Worm (Caenorhabditis elegans) whole organism, L1 larva: Measurements from ENCODE around the gene msp-40.

Experiments
- C04F5.9 ChIP-seq: sonication (generic microtip); optimal IDR thresholded peaks from 2 replicates; lab custom pipeline; 2016; ENCODE audit warnings: missing genetic modification characterization, missing compliant biosample characterization
- C16A3.4 ChIP-seq: fragments of 150-350 bp; optimal IDR thresholded peaks from 2 replicates; lab custom pipeline; 2014; ENCODE audit warnings: missing biosample characterization, missing genetic modification characterization
- aha-1 ChIP-seq: fragments of 150-350 bp; optimal IDR thresholded peaks from 2 replicates; lab custom pipeline; 2014; ENCODE audit warnings: missing biosample characterization, missing genetic modification characterization
- alr-1 ChIP-seq: fragments of 200-800 bp; sonication (Bioruptor generic); optimal IDR thresholded peaks from 2 replicates; lab custom pipeline; 2018; ENCODE audit warnings: borderline replicate concordance, mild to moderate bottlenecking, missing genetic modification characterization, missing compliant biosample characterization
- ama-1 ChIP-seq: fragments of 150-350 bp; optimal IDR thresholded peaks from 2 replicates; lab custom pipeline; 2014
- blmp-1 ChIP-seq: fragments of 150-350 bp; optimal IDR thresholded peaks from 2 replicates; lab custom pipeline; 2014; ENCODE audit warnings: missing biosample characterization, missing genetic modification characterization
- ceh-82 ChIP-seq, 3 experiments: fragments of 150-350 bp in 1 of 3; sonication (generic microtip) in 2 of 3; optimal IDR thresholded peaks; 2 replicates each; lab custom pipeline; 2014 to 2017; ENCODE audit warnings: missing biosample characterization in 3 of 3, missing genetic modification characterization in 3 of 3
- ceh-88 ChIP-seq: fragments of 200-800 bp; sonication (Bioruptor generic); IDR thresholded peaks from 2 replicates; pipeline ENCODE4 v1.3.6; 2022; ENCODE audit warnings: missing genetic modification characterization, missing compliant biosample characterization
- ces-1 ChIP-seq: fragments of 150-350 bp; optimal IDR thresholded peaks from 2 replicates; lab custom pipeline; 2014; ENCODE audit warnings: missing biosample characterization, missing genetic modification reagents, missing genetic modification characterization
- efl-1 ChIP-seq, 4 experiments: fragments of 150-350 bp; optimal IDR thresholded peaks in 3 of 4; peaks in 1 of 4; 1 replicate in 1 of 4; 2 replicates in 3 of 4; lab custom pipeline; 2014; ENCODE audit warnings: missing biosample characterization in 2 of 4, missing genetic modification characterization in 2 of 4, missing genetic modification reagents in 2 of 4
- egl-27 ChIP-seq, 2 experiments: fragments of 150-350 bp in 1 of 2; sonication (generic microtip); optimal IDR thresholded peaks; 3 replicates each; lab custom pipeline; 2017 to 2018; ENCODE audit warnings: missing biosample characterization in 2 of 2, missing genetic modification characterization in 2 of 2, missing genetic modification reagents in 2 of 2
- elt-3 ChIP-seq, 6 experiments: fragments of 150-350 bp in 1 of 6; sonication (generic microtip); optimal IDR thresholded peaks; 2 replicates each; lab custom pipeline; 2017 to 2018; ENCODE audit warnings: missing biosample characterization in 6 of 6, missing genetic modification characterization in 6 of 6, inconsistent platforms in 1 of 6
- ets-5 ChIP-seq: fragments of 200-800 bp; sonication (Bioruptor generic); IDR thresholded peaks from 2 replicates; pipeline ENCODE4 v1.3.6; 2022; ENCODE audit warnings: missing genetic modification characterization, missing compliant biosample characterization
- fkh-10 ChIP-seq: sonication (generic microtip); optimal IDR thresholded peaks from 2 replicates; lab custom pipeline; 2017; ENCODE audit warnings: missing biosample characterization, missing genetic modification reagents, missing genetic modification characterization
- fkh-4 ChIP-seq: sonication (generic microtip); optimal IDR thresholded peaks from 2 replicates; lab custom pipeline; 2016; ENCODE audit warnings: missing compliant biosample characterization, missing genetic modification characterization, borderline replicate concordance
- grh-1 ChIP-seq: fragments of 200-800 bp; sonication (Bioruptor generic); IDR thresholded peaks from 2 replicates; pipeline ENCODE4 v1.3.6; 2022; ENCODE audit warnings: missing genetic modification reagents, missing genetic modification characterization, missing compliant biosample characterization
- hlh-17 ChIP-seq: fragments of 200-800 bp; sonication (Bioruptor generic); optimal IDR thresholded peaks from 2 replicates; lab custom pipeline; 2018; ENCODE audit warnings: missing genetic modification characterization, mild to moderate bottlenecking, missing compliant biosample characterization, moderate library complexity, borderline replicate concordance
- isw-1 ChIP-seq: fragments of 200-800 bp; sonication (Bioruptor generic); IDR thresholded peaks from 2 replicates; pipeline ENCODE4 v1.3.6; 2022; ENCODE audit warnings: missing genetic modification characterization, missing compliant biosample characterization
- jun-1 ChIP-seq: fragments of 150-350 bp; optimal IDR thresholded peaks from 2 replicates; lab custom pipeline; 2014; ENCODE audit warnings: missing biosample characterization, missing genetic modification reagents, missing genetic modification characterization
- lin-13 ChIP-seq: fragments of 150-350 bp; optimal IDR thresholded peaks from 2 replicates; lab custom pipeline; 2014; ENCODE audit warnings: missing biosample characterization, missing genetic modification reagents, missing genetic modification characterization
- lin-14 ChIP-seq: fragments of 200-800 bp; sonication (Bioruptor generic); optimal IDR thresholded peaks from 2 replicates; lab custom pipeline; 2018; ENCODE audit warnings: mild to moderate bottlenecking, missing genetic modification characterization, moderate library complexity, missing compliant biosample characterization
- lin-39 ChIP-seq: fragments of 150-350 bp; optimal IDR thresholded peaks from 2 replicates; lab custom pipeline; 2014; ENCODE audit warnings: missing biosample characterization, missing genetic modification reagents, missing genetic modification characterization
- lsy-2 ChIP-seq, 2 experiments: fragments of 150-350 bp; optimal IDR thresholded peaks; 2 replicates each; lab custom pipeline; 2014; ENCODE audit warnings: missing biosample characterization in 2 of 2, missing genetic modification characterization in 2 of 2
- mep-1 ChIP-seq: fragments of 150-350 bp; optimal IDR thresholded peaks from 2 replicates; lab custom pipeline; 2014; ENCODE audit warnings: missing biosample characterization, missing genetic modification characterization
- nhr-76 ChIP-seq: sonication (generic microtip); optimal IDR thresholded peaks from 2 replicates; lab custom pipeline; 2017; ENCODE audit warnings: missing biosample characterization, missing genetic modification characterization
- nhr-84 ChIP-seq: sonication (generic microtip); optimal IDR thresholded peaks from 2 replicates; lab custom pipeline; 2017; ENCODE audit warnings: missing biosample characterization, missing genetic modification characterization
- pqm-1 ChIP-seq: sonication (generic microtip); optimal IDR thresholded peaks from 3 replicates; lab custom pipeline; 2017; ENCODE audit warnings: missing biosample characterization, missing genetic modification characterization
- rnt-1 ChIP-seq: sonication (generic microtip); optimal IDR thresholded peaks from 2 replicates; lab custom pipeline; 2016; ENCODE audit warnings: mild to moderate bottlenecking, missing genetic modification characterization, moderate library complexity, missing compliant biosample characterization
- skn-1 ChIP-seq: fragments of 150-350 bp; optimal IDR thresholded peaks from 2 replicates; lab custom pipeline; 2014; ENCODE audit warnings: missing biosample characterization, missing genetic modification characterization
- snpc-4 ChIP-seq: fragments of 150-350 bp; optimal IDR thresholded peaks from 2 replicates; lab custom pipeline; 2014; ENCODE audit warnings: missing biosample characterization, missing genetic modification characterization
- snu-23 ChIP-seq: sonication (generic microtip); optimal IDR thresholded peaks from 2 replicates; lab custom pipeline; 2016; ENCODE audit warnings: missing genetic modification characterization, missing compliant biosample characterization
- sox-4 ChIP-seq: sonication (generic microtip); optimal IDR thresholded peaks from 2 replicates; lab custom pipeline; 2016; ENCODE audit warnings: missing genetic modification characterization, missing compliant biosample characterization
- sptf-1 ChIP-seq: fragments of 150-350 bp; optimal IDR thresholded peaks from 2 replicates; lab custom pipeline; 2014; ENCODE audit warnings: missing biosample characterization, missing genetic modification characterization
- sup-37 ChIP-seq: fragments of 200-800 bp; sonication (Bioruptor generic); optimal IDR thresholded peaks from 2 replicates; lab custom pipeline; 2018; ENCODE audit warnings: mild to moderate bottlenecking, missing genetic modification characterization, missing compliant biosample characterization
- swsn-7 ChIP-seq: sonication (generic microtip); optimal IDR thresholded peaks from 2 replicates; lab custom pipeline; 2016; ENCODE audit warnings: missing genetic modification characterization, missing compliant biosample characterization
- tlp-1 ChIP-seq: fragments of 150-350 bp; optimal IDR thresholded peaks from 2 replicates; lab custom pipeline; 2014; ENCODE audit warnings: missing biosample characterization, missing genetic modification characterization
- unc-62 ChIP-seq: fragments of 150-350 bp; optimal IDR thresholded peaks from 2 replicates; lab custom pipeline; 2014; ENCODE audit warnings: missing biosample characterization, missing genetic modification reagents, missing genetic modification characterization
- unc-98 ChIP-seq: fragments of 200-800 bp; sonication (Bioruptor generic); IDR thresholded peaks from 2 replicates; pipeline ENCODE4 v1.3.6; 2022; ENCODE audit warnings: missing genetic modification characterization, missing compliant biosample characterization
- zip-4 ChIP-seq: fragments of 200-800 bp; sonication (Bioruptor generic); optimal IDR thresholded peaks from 2 replicates; lab custom pipeline; 2018; ENCODE audit warnings: mild to moderate bottlenecking, missing genetic modification characterization, moderate library complexity, missing compliant biosample characterization
- ztf-11 ChIP-seq, 2 experiments: sonication (generic microtip); optimal IDR thresholded peaks; 2 replicates each; lab custom pipeline; 2016 to 2017; ENCODE audit warnings: missing genetic modification characterization in 2 of 2, missing biosample characterization in 1 of 2, missing compliant biosample characterization in 1 of 2

msp-40 gene

ce11 chrII:4851594-4852106 is 26.4 kb downstream of the msp-40 start, which contains the start of gene dnj-9 (continued):
- TF ChIP-seq jun-1 (tag; lab: Kevin White, UChicago): peak; percentile 92
- peak; percentile 97 for TF ChIP-seq lin-39 (tag; lab: Kevin White, UChicago)
- peak; percentile 85 for TF ChIP-seq blmp-1
- no peak for TF ChIP-seq ets-5
- TF ChIP-seq sup-37 (GFP tag; lab: Kevin White, UChicago): peak; percentile 86
- no peak for TF ChIP-seq nhr-84 (tag; lab: Kevin White, UChicago)
- peak; percentile 97 for TF ChIP-seq C16A3.4 (tag; lab: Kevin White, UChicago)
- peak; percentile 93 for TF ChIP-seq sox-4 (tag; lab: Kevin White, UChicago)
- no peak for TF ChIP-seq alr-1
- TF ChIP-seq lin-14 (GFP tag; lab: Kevin White, UChicago): peak; percentile 96
- peak; percentile 95 to 96 (median 96) for TF ChIP-seq ceh-82 (tag; optimal IDR thresholded peaks at IDR 0.05; lab: Kevin White, UChicago)

ce11 chrII:4854761-4855160 is 29.5 kb downstream of the msp-40 start:
- TF ChIP-seq snpc-4 (tag; lab: Kevin White, UChicago): no peak
- TF ChIP-seq mep-1: no peak
- TF ChIP-seq nhr-76 (tag; lab: Kevin White, UChicago): no peak
- TF ChIP-seq C04F5.9 (tag; lab: Kevin White, UChicago): no peak
- no peak for TF ChIP-seq ama-1 (lab: Kevin White, UChicago)
- no peak for TF ChIP-seq grh-1 (GFP tag; lab: Robert Waterston, UW)
- no peak for TF ChIP-seq tlp-1 (tag; lab: Kevin White, UChicago)
- TF ChIP-seq unc-98: no peak
- peak; percentile 64 for TF ChIP-seq skn-1 (tag; lab: Kevin White, UChicago)
- no peak for TF ChIP-seq ceh-88 (GFP tag; lab: Robert Waterston, UW)
- no peak for TF ChIP-seq lsy-2 (tag; optimal IDR thresholded peaks at IDR 0.05; lab: Kevin White, UChicago)
- TF ChIP-seq ztf-11 (tag; optimal IDR thresholded peaks at IDR 0.05; lab: Kevin White, UChicago): no peak
- no peak for TF ChIP-seq efl-1 (optimal IDR thresholded peaks at IDR 0.05; lab: Kevin White, UChicago)
- TF ChIP-seq efl-1 (GFP tag; optimal IDR thresholded peaks at IDR 0.05 in 1 of 2; lab: Kevin White, UChicago): peak; percentile 11 to 91
- no peak for TF ChIP-seq fkh-10
- TF ChIP-seq egl-27 (tag; optimal IDR thresholded peaks at IDR 0.05; lab: Kevin White, UChicago): no peak
- TF ChIP-seq blmp-1: peak; percentile 19
- TF ChIP-seq swsn-7 (tag; lab: Kevin White, UChicago): no peak
- no peak for TF ChIP-seq elt-3 (tag; optimal IDR thresholded peaks at IDR 0.05; lab: Kevin White, UChicago)
- TF ChIP-seq unc-62 (GFP tag; lab: Kevin White, UChicago): no peak
- TF ChIP-seq lin-13 (GFP tag; lab: Kevin White, UChicago): no peak
- no peak for TF ChIP-seq C16A3.4 (tag; lab: Kevin White, UChicago)
- no peak for TF ChIP-seq pqm-1 (tag; lab: Kevin White, UChicago)
- no peak for TF ChIP-seq hlh-17 (GFP tag; lab: Kevin White, UChicago)
- no peak for TF ChIP-seq fkh-4 (tag; lab: Kevin White, UChicago)
- no peak for TF ChIP-seq sptf-1 (tag; lab: Kevin White, UChicago)
- no peak for TF ChIP-seq ets-5
- TF ChIP-seq aha-1 (tag; lab: Kevin White, UChicago): no peak
- TF ChIP-seq, all 84 proteins: peak for 3

ce11 chrII:4855489-4855888 is 30.3 kb downstream of the msp-40 start:
- TF ChIP-seq efl-1 (optimal IDR thresholded peaks at IDR 0.05; lab: Kevin White, UChicago) (peak in 1 of 2 experiments; percentile 14), efl-1 (GFP tag; optimal IDR thresholded peaks at IDR 0.05 in 1 of 2; lab: Kevin White, UChicago) (no peak), isw-1 (0 out of 2 replicates have a peak, but pooled peaks have one; percentile 1), fkh-10 (no peak), skn-1 (tag; lab: Kevin White, UChicago) (no peak), snu-23 (GFP tag; lab: Kevin White, UChicago) (no peak), rnt-1 (tag; lab: Kevin White, UChicago) (peak; percentile 5), lin-14 (GFP tag; lab: Kevin White, UChicago) (peak; percentile 65), nhr-76 (tag; lab: Kevin White, UChicago) (no peak), ces-1 (GFP tag; lab: Kevin White, UChicago) (no peak), nhr-84 (tag; lab: Kevin White, UChicago) (no peak), zip-4 (GFP tag; lab: Kevin White, UChicago) (no peak)
